Fruit fly (Drosophila melanogaster): ENCODE results near the gene CG3982.

The CG3982 gene

DNA sequence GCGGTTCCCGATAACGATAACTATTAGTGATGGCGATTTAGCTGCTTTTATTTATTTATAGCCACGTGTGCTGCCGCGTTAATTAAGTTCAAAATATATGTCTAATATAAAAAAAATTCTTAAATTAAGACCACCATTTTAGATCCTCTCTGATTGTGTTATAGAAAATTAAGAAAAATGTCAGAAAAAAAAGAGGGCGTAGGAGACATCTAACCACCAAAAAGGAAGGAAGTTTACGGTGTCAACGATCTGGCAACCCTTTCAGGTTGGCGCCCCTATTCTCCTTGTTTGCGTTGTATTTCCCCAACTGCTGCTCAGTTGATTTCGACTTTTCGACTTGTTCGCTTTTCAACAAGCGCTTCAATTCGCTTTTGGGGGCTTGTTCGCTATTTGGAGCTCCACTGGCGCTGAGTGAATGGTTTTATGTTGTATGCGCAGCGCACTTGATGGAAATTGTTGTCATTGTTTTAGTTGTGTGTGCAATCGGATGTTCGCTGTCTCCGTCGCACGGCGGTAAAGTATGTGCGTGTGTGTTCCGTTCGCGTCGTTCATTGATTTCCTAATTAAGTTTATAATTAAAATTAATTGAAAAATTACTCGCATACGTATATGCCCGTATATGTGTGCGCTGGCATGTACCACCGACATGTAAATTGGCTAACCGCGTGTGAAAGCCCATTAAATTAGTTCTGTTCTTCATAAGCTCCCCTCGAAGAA is 43.7 kb upstream of the CG3982 start, which contains the start of the genes CG3434 and CG44838 (continued):
- TF ChIP-seq Atf-2 (GFP tag; optimal IDR thresholded peaks at IDR 0.05), result peak; percentile 19
- no peak for TF ChIP-seq CG8359 (GFP tag; optimal IDR thresholded peaks at IDR 0.05; ENCODE audit: borderline replicate concordance)
- peak in 1 of 3 experiments; percentile 54 for TF ChIP-seq Stat92E (GFP tag; optimal IDR thresholded peaks at IDR 0.05)
- peak; percentile 75 for TF ChIP-seq CG1602 (GFP tag; optimal IDR thresholded peaks at IDR 0.05)
- peak; percentile 74 for TF ChIP-seq CG12299 (tag; optimal IDR thresholded peaks at IDR 0.05)
- no peak for TF ChIP-seq D (optimal IDR thresholded peaks at IDR 0.05)
- peak; percentile 70 for TF ChIP-seq D (GFP tag; optimal IDR thresholded peaks at IDR 0.05)
- peak; percentile 15 for TF ChIP-seq fd64A (GFP tag; optimal IDR thresholded peaks at IDR 0.05)
- TF ChIP-seq oc (tag; optimal IDR thresholded peaks at IDR 0.05), result peak; percentile 49
- peak; percentile 51 for TF ChIP-seq onecut (GFP tag; IDR thresholded peaks at IDR 0.05)
- TF ChIP-seq Vsx1 (GFP tag; optimal IDR thresholded peaks at IDR 0.05), result peak; percentile 58
- peak; percentile 79 for TF ChIP-seq CG3281 (GFP tag; optimal IDR thresholded peaks at IDR 0.05)
- peak; percentile 83 for TF ChIP-seq CG2678 (tag; optimal IDR thresholded peaks at IDR 0.05)
- peak; percentile 98 for TF ChIP-seq CG15601 (tag; optimal IDR thresholded peaks at IDR 0.05)
- TF ChIP-seq chif (GFP tag; optimal IDR thresholded peaks at IDR 0.05), result peak; percentile 58 to 78
- TF ChIP-seq abd-A (tag; optimal IDR thresholded peaks at IDR 0.05), result peak; percentile 80
- peak; percentile 57 for TF ChIP-seq Aef1 (GFP tag; IDR thresholded peaks at IDR 0.05)
- no peak for TF ChIP-seq Tbp (GFP tag; optimal IDR thresholded peaks at IDR 0.05)
- no peak for TF ChIP-seq br (optimal IDR thresholded peaks at IDR 0.05)
- TF ChIP-seq sens-2 (GFP tag; IDR thresholded peaks at IDR 0.05), result no peak
- no peak for TF ChIP-seq so (GFP tag; IDR thresholded peaks at IDR 0.05)
- TF ChIP-seq rib (GFP tag; IDR thresholded peaks at IDR 0.05), result no peak
- TF ChIP-seq CG7963 (GFP tag; IDR thresholded peaks at IDR 0.05; ENCODE audit: partially characterized antibody), result no peak
- TF ChIP-seq CG14710 (tag; optimal IDR thresholded peaks at IDR 0.05), result peak; percentile 91
- TF ChIP-seq CG8924 (tag; optimal IDR thresholded peaks at IDR 0.05), result peak; percentile 89
- peak; percentile 76 for TF ChIP-seq CG5245 (GFP tag; optimal IDR thresholded peaks at IDR 0.05)
- peak; percentile 40 for TF ChIP-seq CG12769 (tag; optimal IDR thresholded peaks at IDR 0.05)
- no peak for TF ChIP-seq hkb (optimal IDR thresholded peaks at IDR 0.05)
- peak; percentile 80 for TF ChIP-seq hkb (GFP tag; IDR thresholded peaks at IDR 0.05)
- peak; percentile 39 for TF ChIP-seq fu2 (GFP tag; optimal IDR thresholded peaks at IDR 0.05)
- peak; percentile 23 for TF ChIP-seq CG7271 (tag; optimal IDR thresholded peaks at IDR 0.05)
- TF ChIP-seq sd (tag; optimal IDR thresholded peaks at IDR 0.05), result peak; percentile 49
- peak; percentile 18 for TF ChIP-seq CG1832 (GFP tag; optimal IDR thresholded peaks at IDR 0.05)
- peak; percentile 17 for TF ChIP-seq pros (GFP tag; optimal IDR thresholded peaks at IDR 0.05)
- TF ChIP-seq ATbp (GFP tag; optimal IDR thresholded peaks at IDR 0.05), result peak; percentile 55
- TF ChIP-seq unc-4 (GFP tag; IDR thresholded peaks at IDR 0.05; ENCODE audit: partially characterized antibody), result peak; percentile 45; the same call in 1 of the 2 replicates
- TF ChIP-seq CG18011 (GFP tag; optimal IDR thresholded peaks at IDR 0.05), result peak; percentile 58
- no peak for TF ChIP-seq CG43689 (GFP tag; IDR thresholded peaks at IDR 0.05)
- TF ChIP-seq nom (GFP tag; optimal IDR thresholded peaks at IDR 0.05), result peak; percentile 51
- peak; percentile 62 for TF ChIP-seq tx (GFP tag; optimal IDR thresholded peaks at IDR 0.05)
- peak; percentile 70 for TF ChIP-seq ttk (GFP tag; IDR thresholded peaks at IDR 0.05)
- no peak for TF ChIP-seq ro (GFP tag; IDR thresholded peaks at IDR 0.05)
- TF ChIP-seq CG16863 (GFP tag; optimal IDR thresholded peaks at IDR 0.05), result peak; percentile 71
- TF ChIP-seq CG7745 (tag; optimal IDR thresholded peaks at IDR 0.05), result peak; percentile 97
- no peak for TF ChIP-seq HLHmδ (GFP tag; optimal IDR thresholded peaks at IDR 0.05)
- peak; percentile 58 for TF ChIP-seq Asciz (GFP tag; optimal IDR thresholded peaks at IDR 0.05)
- no peak for TF ChIP-seq ham (GFP tag; IDR thresholded peaks at IDR 0.05)
- TF ChIP-seq Chrac-16 (GFP tag; optimal IDR thresholded peaks at IDR 0.05), result peak; percentile 84
- TF ChIP-seq danr (GFP tag; IDR thresholded peaks at IDR 0.05), result no peak
- TF ChIP-seq CG3163 (GFP tag; optimal IDR thresholded peaks at IDR 0.05), result peak; percentile 31

All from whole organism, embryonic.